Fruit fly (Drosophila melanogaster) whole organism, embryonic: Measurements from ENCODE around the gene Faa.

Experiments used
- Adf1 ChIP-seq: fragments of 200-800 bp; sonication (Bioruptor generic); IDR thresholded peaks from 2 replicates; pipeline ENCODE4 v1.3.6; 2022; ENCODE audit warnings: missing biosample characterization, missing genetic modification characterization
- BtbVII ChIP-seq: fragments of 200-800 bp; sonication (Bioruptor generic); optimal IDR thresholded peaks from 3 replicates; lab custom pipeline; 2017; ENCODE audit warnings: missing biosample characterization, mild to moderate bottlenecking, missing genetic modification characterization
- CG10267 ChIP-seq: fragments of 200-800 bp; sonication (Bioruptor generic); optimal IDR thresholded peaks from 2 replicates; lab custom pipeline; 2018; ENCODE audit warnings: missing biosample characterization, mild to moderate bottlenecking, missing genetic modification characterization, moderate library complexity
- CG10431 ChIP-seq: fragments of 200-800 bp; sonication (Bioruptor generic); optimal IDR thresholded peaks from 3 replicates; lab custom pipeline; 2018; ENCODE audit warnings: missing biosample characterization, mild to moderate bottlenecking, missing genetic modification characterization
- CG10543 ChIP-seq: fragments of 200-800 bp; sonication (Bioruptor generic); optimal IDR thresholded peaks from 3 replicates; lab custom pipeline; 2017; ENCODE audit warnings: missing biosample characterization, mild to moderate bottlenecking, missing genetic modification characterization, moderate library complexity
- CG10979 ChIP-seq: fragments of 200-800 bp; sonication (Bioruptor generic); optimal IDR thresholded peaks from 2 replicates; lab custom pipeline; 2018; ENCODE audit warnings: missing biosample characterization, mild to moderate bottlenecking, missing genetic modification characterization, moderate library complexity
- CG14441 ChIP-seq: fragments of 200-800 bp; sonication (Bioruptor generic); IDR thresholded peaks from 2 replicates; pipeline ENCODE4 v1.3.6; 2022; ENCODE audit warnings: missing biosample characterization, missing genetic modification characterization
- CG18262 ChIP-seq: fragments of 200-800 bp; optimal IDR thresholded peaks from 3 replicates; lab custom pipeline; 2019; ENCODE audit warnings: missing biosample characterization, mild to moderate bottlenecking, missing genetic modification characterization, moderate library complexity
- CG2875 ChIP-seq: fragments of 200-800 bp; sonication (Bioruptor generic); optimal IDR thresholded peaks from 2 replicates; lab custom pipeline; 2017; ENCODE audit warnings: missing biosample characterization, mild to moderate bottlenecking, missing genetic modification characterization, missing genetic modification reagents
- CG2889 ChIP-seq: fragments of 200-800 bp; sonication (Bioruptor generic); IDR thresholded peaks from 3 replicates; pipeline ENCODE4 v1.3.6; 2022; ENCODE audit warnings: missing biosample characterization, missing genetic modification characterization
- CG34224 ChIP-seq: fragments of 200-800 bp; sonication (Bioruptor generic); IDR thresholded peaks from 3 replicates; pipeline ENCODE4 v1.3.6; 2022; ENCODE audit warnings: missing biosample characterization, missing genetic modification characterization; ENCODE audit not compliant: partially characterized antibody
- CG3838 ChIP-seq: fragments of 200-800 bp; sonication (Bioruptor generic); optimal IDR thresholded peaks from 3 replicates; lab custom pipeline; 2016; ENCODE audit warnings: missing biosample characterization, missing genetic modification characterization
- CG4282 ChIP-seq: fragments of 200-800 bp; sonication (Bioruptor generic); optimal IDR thresholded peaks from 2 replicates; lab custom pipeline; 2016; ENCODE audit warnings: missing biosample characterization, missing genetic modification characterization
- CG4820 ChIP-seq: fragments of 200-800 bp; sonication (Bioruptor generic); optimal IDR thresholded peaks from 3 replicates; lab custom pipeline; 2016; ENCODE audit warnings: missing biosample characterization, missing genetic modification characterization
- CG8359 ChIP-seq: fragments of 200-800 bp; sonication (Bioruptor generic); optimal IDR thresholded peaks from 2 replicates; lab custom pipeline; 2017; ENCODE audit warnings: missing biosample characterization, mild to moderate bottlenecking, missing genetic modification characterization, borderline replicate concordance
- CG8924 ChIP-seq: fragments of 200-800 bp; optimal IDR thresholded peaks from 3 replicates; lab custom pipeline; 2019; ENCODE audit warnings: missing biosample characterization, mild to moderate bottlenecking, missing genetic modification characterization, moderate library complexity
- CkIIα-i1 ChIP-seq: fragments of 200-800 bp; sonication (Bioruptor generic); IDR thresholded peaks from 2 replicates; pipeline ENCODE4 v1.3.6; 2022; ENCODE audit warnings: missing biosample characterization, missing genetic modification characterization
- E2f1 ChIP-seq: fragments of 200-800 bp; sonication (Bioruptor generic); IDR thresholded peaks from 2 replicates; pipeline ENCODE4 v1.3.6; 2022; ENCODE audit warnings: missing biosample characterization, missing genetic modification characterization
- E2f2 ChIP-seq: fragments of 200-800 bp; sonication (Bioruptor generic); IDR thresholded peaks from 2 replicates; pipeline ENCODE4 v1.3.6; 2022; ENCODE audit warnings: missing biosample characterization, missing genetic modification characterization
- Lim3 ChIP-seq: fragments of 200-800 bp; sonication (Bioruptor generic); IDR thresholded peaks from 2 replicates; pipeline ENCODE4 v1.3.6; 2022; ENCODE audit warnings: missing biosample characterization, missing genetic modification characterization
- MESR4 ChIP-seq: fragments of 200-800 bp; sonication (Bioruptor generic); optimal IDR thresholded peaks from 2 replicates; lab custom pipeline; 2018; ENCODE audit warnings: missing biosample characterization, mild to moderate bottlenecking, missing genetic modification characterization, moderate library complexity
- Myb ChIP-seq: fragments of 200-800 bp; sonication (Bioruptor generic); optimal IDR thresholded peaks from 2 replicates; lab custom pipeline; 2016; ENCODE audit warnings: missing biosample characterization, missing genetic modification characterization
- Neu2 ChIP-seq: fragments of 200-800 bp; sonication (Bioruptor generic); optimal IDR thresholded peaks from 3 replicates; lab custom pipeline; 2016; ENCODE audit warnings: missing biosample characterization, missing genetic modification characterization, borderline replicate concordance
- Ptx1 ChIP-seq: fragments of 200-800 bp; sonication (Bioruptor generic); IDR thresholded peaks from 2 replicates; pipeline ENCODE4 v1.3.6; 2022; ENCODE audit warnings: missing biosample characterization, missing genetic modification characterization
- Six4 ChIP-seq: fragments of 200-800 bp; sonication (Bioruptor generic); optimal IDR thresholded peaks from 2 replicates; lab custom pipeline; 2016; ENCODE audit warnings: missing biosample characterization, missing genetic modification characterization
- Sox100B ChIP-seq: fragments of 200-800 bp; sonication (Bioruptor generic); optimal IDR thresholded peaks from 3 replicates; lab custom pipeline; 2018; ENCODE audit warnings: missing biosample characterization, mild to moderate bottlenecking, missing genetic modification characterization
- Tbp ChIP-seq: fragments of >200 bp; optimal IDR thresholded peaks from 2 replicates; lab custom pipeline; 2018; ENCODE audit warnings: missing biosample characterization, missing genetic modification characterization
- ash1 ChIP-seq: fragments of 200-800 bp; sonication (Bioruptor generic); optimal IDR thresholded peaks from 2 replicates; lab custom pipeline; 2018; ENCODE audit warnings: missing biosample characterization, mild to moderate bottlenecking, missing genetic modification characterization
- az2 ChIP-seq: fragments of 200-800 bp; sonication (Bioruptor generic); optimal IDR thresholded peaks from 3 replicates; lab custom pipeline; 2016; ENCODE audit warnings: missing biosample characterization, missing genetic modification characterization
- bowl ChIP-seq: fragments of 200-800 bp; sonication (Bioruptor generic); IDR thresholded peaks from 2 replicates; pipeline ENCODE4 v1.3.6; 2022; ENCODE audit warnings: missing biosample characterization, missing genetic modification characterization
- bsh ChIP-seq, 2 experiments: fragments of 200-800 bp; sonication (Bioruptor generic); optimal IDR thresholded peaks; 2 replicates each; lab custom pipeline; 2017 to 2018; ENCODE audit warnings: mild to moderate bottlenecking in 2 of 2, missing biosample characterization in 2 of 2, missing genetic modification characterization in 2 of 2, moderate library complexity in 1 of 2
- dmrt99B ChIP-seq: fragments of 200-800 bp; sonication (Bioruptor generic); optimal IDR thresholded peaks from 2 replicates; lab custom pipeline; 2018; ENCODE audit warnings: missing biosample characterization, mild to moderate bottlenecking, missing genetic modification characterization, moderate library complexity
- ewg ChIP-seq: fragments of 200-800 bp; sonication (Bioruptor generic); optimal IDR thresholded peaks from 3 replicates; lab custom pipeline; 2017; ENCODE audit warnings: mild to moderate bottlenecking, missing biosample characterization, missing genetic modification reagents, missing genetic modification characterization
- fd96Cb ChIP-seq: fragments of 200-800 bp; sonication (Bioruptor generic); optimal IDR thresholded peaks from 2 replicates; lab custom pipeline; 2018; ENCODE audit warnings: missing biosample characterization, mild to moderate bottlenecking, missing genetic modification characterization, moderate library complexity
- fru ChIP-seq: fragments of >200 bp; optimal IDR thresholded peaks from 2 replicates; lab custom pipeline; 2017
- ham ChIP-seq: fragments of 200-800 bp; sonication (Bioruptor generic); IDR thresholded peaks from 2 replicates; pipeline ENCODE4 v1.3.6; 2022; ENCODE audit warnings: missing biosample characterization, missing genetic modification characterization
- hb ChIP-seq: fragments of 200-800 bp; sonication (Bioruptor generic); IDR thresholded peaks from 3 replicates; pipeline ENCODE4 v1.3.6; 2022; ENCODE audit warnings: missing biosample characterization, missing genetic modification characterization; ENCODE audit not compliant: partially characterized antibody
- hbn ChIP-seq: fragments of 200-800 bp; sonication (Bioruptor generic); IDR thresholded peaks from 2 replicates; pipeline ENCODE4 v1.3.6; 2022; ENCODE audit warnings: missing biosample characterization, missing genetic modification characterization; ENCODE audit not compliant: partially characterized antibody
- hth ChIP-seq: fragments of >200 bp; optimal IDR thresholded peaks from 2 replicates; lab custom pipeline; 2017; ENCODE audit warnings: inconsistent platforms
- ken ChIP-seq: fragments of 200-800 bp; sonication (Bioruptor generic); IDR thresholded peaks from 3 replicates; pipeline ENCODE4 v1.3.6; 2022; ENCODE audit warnings: missing biosample characterization, missing genetic modification characterization
- lola ChIP-seq, 3 experiments: fragments of >200 bp in 2 of 3; fragments of 200-800 bp in 1 of 3; sonication (Bioruptor generic) in 1 of 3; optimal IDR thresholded peaks; 2 replicates each; lab custom pipeline; 2017 to 2019; ENCODE audit warnings: missing biosample characterization in 3 of 3, missing genetic modification characterization in 3 of 3, mild to moderate bottlenecking in 1 of 3, moderate library complexity in 1 of 3
- mam ChIP-seq: fragments of 200-800 bp; sonication (Bioruptor generic); optimal IDR thresholded peaks from 3 replicates; lab custom pipeline; 2016; ENCODE audit warnings: missing biosample characterization, missing genetic modification characterization
- nau ChIP-seq: fragments of 200-800 bp; sonication (Bioruptor generic); optimal IDR thresholded peaks from 3 replicates; lab custom pipeline; 2017; ENCODE audit warnings: missing biosample characterization, mild to moderate bottlenecking, missing genetic modification characterization, missing genetic modification reagents
- onecut ChIP-seq: fragments of 200-800 bp; sonication (Bioruptor generic); IDR thresholded peaks from 2 replicates; pipeline ENCODE4 v1.3.6; 2022; ENCODE audit warnings: missing biosample characterization, missing genetic modification characterization
- sc ChIP-seq, 3 experiments: fragments of >200 bp in 2 of 3; fragments of 200-800 bp in 1 of 3; sonication (Bioruptor generic) in 1 of 3; optimal IDR thresholded peaks; 2 replicates in 2 of 3; 3 replicates in 1 of 3; lab custom pipeline; 2017; ENCODE audit warnings: mild to moderate bottlenecking in 1 of 3, missing biosample characterization in 1 of 3, missing genetic modification characterization in 1 of 3, missing genetic modification reagents in 1 of 3
- shn ChIP-seq: fragments of 200-800 bp; sonication (Bioruptor generic); optimal IDR thresholded peaks from 3 replicates; lab custom pipeline; 2016; ENCODE audit warnings: missing biosample characterization, missing genetic modification characterization
- ssp ChIP-seq: fragments of 200-800 bp; sonication (Bioruptor generic); IDR thresholded peaks from 2 replicates; pipeline ENCODE4 v1.3.6; 2022; ENCODE audit warnings: missing biosample characterization, missing genetic modification characterization
- tin ChIP-seq: fragments of 200-800 bp; sonication (Bioruptor generic); optimal IDR thresholded peaks from 3 replicates; lab custom pipeline; 2016; ENCODE audit warnings: missing biosample characterization, missing genetic modification characterization
- trh ChIP-seq: fragments of 200-800 bp; sonication (Bioruptor generic); optimal IDR thresholded peaks from 2 replicates; lab custom pipeline; 2016; ENCODE audit warnings: missing biosample characterization, missing genetic modification characterization
- twi ChIP-seq: fragments of 200-800 bp; optimal IDR thresholded peaks from 2 replicates; lab custom pipeline; 2019; ENCODE audit warnings: missing biosample characterization, mild to moderate bottlenecking, missing genetic modification characterization, moderate library complexity
- vfl ChIP-seq: fragments of 200-800 bp; sonication (Bioruptor generic); optimal IDR thresholded peaks from 2 replicates; lab custom pipeline; 2016; ENCODE audit warnings: missing biosample characterization, missing genetic modification characterization
- wdn ChIP-seq: fragments of 200-800 bp; sonication (Bioruptor generic); IDR thresholded peaks from 2 replicates; pipeline ENCODE4 v1.3.6; 2022; ENCODE audit warnings: missing biosample characterization, missing genetic modification characterization

The Faa gene

DNA sequence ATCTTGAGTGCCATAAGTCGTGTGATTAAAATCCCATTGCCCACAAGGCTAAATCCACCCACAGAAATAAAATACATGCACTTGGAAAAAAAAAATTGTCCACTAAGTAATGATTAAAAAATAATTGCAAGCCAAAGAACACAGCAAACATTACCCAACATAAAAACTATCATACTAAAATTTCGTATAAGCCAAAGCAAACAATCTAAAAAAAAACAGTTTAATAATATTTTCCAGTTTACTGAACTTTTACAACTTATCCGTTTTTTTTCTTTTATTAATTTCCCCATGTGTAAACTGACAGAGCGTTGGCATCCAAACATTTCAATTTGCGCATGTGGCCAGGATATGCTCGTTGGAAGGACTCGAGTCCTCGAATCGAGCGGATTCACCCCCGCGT is 6.5 kb upstream of the Faa start (continued):
- no peak for TF ChIP-seq CG2875 (GFP tag; lab: Kevin White, UChicago)
- no peak for TF ChIP-seq ewg
- TF ChIP-seq Tbp (GFP tag; lab: Kevin White, UChicago), result no peak
- TF ChIP-seq Adf1, result no peak
- no peak for TF ChIP-seq ken (GFP tag; lab: Robert Waterston, UW)
- no peak for TF ChIP-seq shn (GFP tag; lab: Kevin White, UChicago)
- TF ChIP-seq bsh (GFP tag; optimal IDR thresholded peaks at IDR 0.05; lab: Kevin White, UChicago), result peak in 1 of 2 experiments; percentile 26
- no peak for TF ChIP-seq onecut (GFP tag; lab: Robert Waterston, UW)
- no peak for TF ChIP-seq MESR4 (GFP tag; lab: Kevin White, UChicago)
- TF ChIP-seq fru, result no peak
- TF ChIP-seq Myb (GFP tag; lab: Kevin White, UChicago), result no peak
- no peak for TF ChIP-seq Lim3 (GFP tag; lab: Robert Waterston, UW)
- no peak for TF ChIP-seq az2 (GFP tag; lab: Kevin White, UChicago)
- no peak for TF ChIP-seq CG3838 (GFP tag; lab: Kevin White, UChicago)
- peak; percentile 47 for TF ChIP-seq CG10979 (tag; lab: Kevin White, UChicago)
- TF ChIP-seq lola (GFP tag; optimal IDR thresholded peaks at IDR 0.05; lab: Kevin White, UChicago), result peak in 1 of 3 experiments; percentile 1
- TF ChIP-seq trh (GFP tag; lab: Kevin White, UChicago), result no peak
- TF ChIP-seq E2f2 (GFP tag; lab: Robert Waterston, UW), result no peak
- TF ChIP-seq hth (lab: Kevin White, UChicago), result no peak
- no peak for TF ChIP-seq BtbVII (GFP tag; lab: Kevin White, UChicago)
- no peak for TF ChIP-seq CG34224
- no peak for TF ChIP-seq Six4 (GFP tag; lab: Kevin White, UChicago)
- TF ChIP-seq E2f1, result no peak
- TF ChIP-seq nau (GFP tag; lab: Kevin White, UChicago), result no peak
- TF ChIP-seq sc (optimal IDR thresholded peaks at IDR 0.05; lab: Kevin White, UChicago), result no peak
- TF ChIP-seq sc (GFP tag; optimal IDR thresholded peaks at IDR 0.05; lab: Kevin White, UChicago), result no peak
- no peak for TF ChIP-seq hbn (GFP tag; lab: Robert Waterston, UW)
- no peak for TF ChIP-seq CG8359 (GFP tag; lab: Kevin White, UChicago)
- peak; percentile 4 for TF ChIP-seq tin
- no peak for TF ChIP-seq ash1
- TF ChIP-seq CkIIα-i1 (GFP tag; lab: Robert Waterston, UW), result no peak
- TF ChIP-seq CG10431 (GFP tag; lab: Kevin White, UChicago), result no peak
- TF ChIP-seq hb (GFP tag; lab: Robert Waterston, UW), result no peak
- TF ChIP-seq mam, result no peak
- no peak for TF ChIP-seq Neu2 (GFP tag; lab: Kevin White, UChicago)
- TF ChIP-seq twi (tag; lab: Kevin White, UChicago), result no peak
- TF ChIP-seq Sox100B (GFP tag; lab: Kevin White, UChicago), result peak; percentile 20
- TF ChIP-seq ham, result no peak
- TF ChIP-seq CG10267 (tag; lab: Kevin White, UChicago), result peak; percentile 7
- TF ChIP-seq ssp (GFP tag; lab: Robert Waterston, UW), result no peak
- TF ChIP-seq CG14441 (GFP tag; lab: Robert Waterston, UW), result no peak
- no peak for TF ChIP-seq CG4820
- TF ChIP-seq CG4282 (GFP tag; lab: Kevin White, UChicago), result no peak
- no peak for TF ChIP-seq bowl (GFP tag; lab: Robert Waterston, UW)
- TF ChIP-seq dmrt99B (tag; lab: Kevin White, UChicago), result peak; percentile 38
- TF ChIP-seq CG8924 (tag; lab: Kevin White, UChicago), result no peak
- TF ChIP-seq vfl (GFP tag; lab: Kevin White, UChicago), result no peak
- TF ChIP-seq Ptx1 (GFP tag; lab: Robert Waterston, UW), result no peak
- TF ChIP-seq CG2889 (GFP tag; lab: Robert Waterston, UW), result no peak
- no peak for TF ChIP-seq CG10543 (GFP tag; lab: Kevin White, UChicago)
- peak; percentile 28 for TF ChIP-seq CG18262
- TF ChIP-seq wdn (GFP tag; lab: Robert Waterston, UW), result no peak
- TF ChIP-seq fd96Cb, result peak; percentile 30
